Worm (Caenorhabditis elegans): Measurements from ENCODE around the gene F01G10.10.

F01G10.10 gene

ce11 chrIV:10216704-10217296 is 29.2 kb upstream of the F01G10.10 start:
- TF ChIP-seq snpc-4 (tag; optimal IDR thresholded peaks at IDR 0.05) = no peak
- no peak for TF ChIP-seq sptf-1 (tag; optimal IDR thresholded peaks at IDR 0.05)
- no peak for TF ChIP-seq ceh-39 (tag; optimal IDR thresholded peaks at IDR 0.05)
- no peak for TF ChIP-seq mab-5 (tag; optimal IDR thresholded peaks at IDR 0.05)
- TF ChIP-seq nhr-2 (tag; optimal IDR thresholded peaks at IDR 0.05) = no peak
- no peak for TF ChIP-seq zip-8 (tag; optimal IDR thresholded peaks at IDR 0.05)
- TF ChIP-seq lsy-2 (tag; optimal IDR thresholded peaks at IDR 0.05) = no peak
- no peak for TF ChIP-seq unc-120 (tag; optimal IDR thresholded peaks at IDR 0.05; ENCODE audit: poor library complexity, severe bottlenecking)
- TF ChIP-seq M03D4.4 (tag; optimal IDR thresholded peaks at IDR 0.05) = no peak
- TF ChIP-seq cnd-1 (tag; optimal IDR thresholded peaks at IDR 0.05) = no peak
- no peak for TF ChIP-seq elt-1 (tag; optimal IDR thresholded peaks at IDR 0.05; ENCODE audit: borderline replicate concordance, insufficient read depth)
- no peak for TF ChIP-seq unc-39 (tag; optimal IDR thresholded peaks at IDR 0.05)
- TF ChIP-seq flh-1 (GFP tag; optimal IDR thresholded peaks at IDR 0.05) = no peak
- TF ChIP-seq ceh-83 (GFP tag; optimal IDR thresholded peaks at IDR 0.05) = no peak
- TF ChIP-seq bed-3 (GFP tag; optimal IDR thresholded peaks at IDR 0.05) = no peak
- TF ChIP-seq ham-2 (GFP tag; optimal IDR thresholded peaks at IDR 0.05) = no peak
- TF ChIP-seq ceh-43 (GFP tag; optimal IDR thresholded peaks at IDR 0.05) = no peak

- TF ChIP-seq ces-1 (GFP tag; optimal IDR thresholded peaks at IDR 0.05) = no peak
- TF ChIP-seq mep-1 (tag; optimal IDR thresholded peaks at IDR 0.05) = no peak
- TF ChIP-seq hlh-1 (tag; optimal IDR thresholded peaks at IDR 0.05) = no peak
Measured at ce11 chrIV:10219208-10219607, 26.8 kb upstream of the F01G10.10 start, which contains the start of gene qns-1. qns-1 (minus strand) TSS chrIV:10219308.

- TF ChIP-seq bed-3 (GFP tag; optimal IDR thresholded peaks at IDR 0.05) = no peak
- TF ChIP-seq lin-13 (tag; optimal IDR thresholded peaks at IDR 0.05) = no peak
- no peak for TF ChIP-seq lsy-2 (tag; optimal IDR thresholded peaks at IDR 0.05)
- no peak for TF ChIP-seq ceh-39 (tag; optimal IDR thresholded peaks at IDR 0.05)
- no peak for TF ChIP-seq hlh-1 (tag; optimal IDR thresholded peaks at IDR 0.05)
- TF ChIP-seq unc-62 (GFP tag; optimal IDR thresholded peaks at IDR 0.05) = no peak
- TF ChIP-seq M03D4.4 (tag; optimal IDR thresholded peaks at IDR 0.05) = no peak
- TF ChIP-seq nhr-76 (tag; optimal IDR thresholded peaks at IDR 0.05) = no peak
- TF ChIP-seq unc-120 (tag; optimal IDR thresholded peaks at IDR 0.05; ENCODE audit: poor library complexity, severe bottlenecking) = no peak
Measured at ce11 chrIV:10221187-10221586, 24.8 kb upstream of the F01G10.10 start, which contains the start of gene tram-1. tram-1 (minus strand) TSS chrIV:10221287.

- TF ChIP-seq blmp-1 (tag; optimal IDR thresholded peaks at IDR 0.05) (no peak), unc-62 (GFP tag; optimal IDR thresholded peaks at IDR 0.05) (no peak), hlh-1 (tag; optimal IDR thresholded peaks at IDR 0.05) (peak; percentile 27), snpc-4 (tag; optimal IDR thresholded peaks at IDR 0.05) (no peak), ceh-43 (GFP tag; optimal IDR thresholded peaks at IDR 0.05) (no peak), unc-120 (tag; optimal IDR thresholded peaks at IDR 0.05; ENCODE audit: poor library complexity, severe bottlenecking) (no peak), sptf-1 (tag; optimal IDR thresholded peaks at IDR 0.05) (no peak), unc-39 (tag; optimal IDR thresholded peaks at IDR 0.05) (no peak), nhr-237 (tag; optimal IDR thresholded peaks at IDR 0.05) (no peak), M03D4.4 (tag; optimal IDR thresholded peaks at IDR 0.05) (no peak), sem-2 (GFP tag; optimal IDR thresholded peaks at IDR 0.05) (no peak), lin-32 (GFP tag; optimal IDR thresholded peaks at IDR 0.05) (no peak), cnd-1 (tag; optimal IDR thresholded peaks at IDR 0.05) (no peak), mep-1 (tag; optimal IDR thresholded peaks at IDR 0.05) (peak; percentile 30), mab-5 (tag; optimal IDR thresholded peaks at IDR 0.05) (no peak), pha-4 (tag; optimal IDR thresholded peaks at IDR 0.05) (no peak), drap-1 (GFP tag; optimal IDR thresholded peaks at IDR 0.05) (peak; percentile 11), ceh-39 (tag; optimal IDR thresholded peaks at IDR 0.05) (no peak), tbx-8 (GFP tag; optimal IDR thresholded peaks at IDR 0.05) (no peak), nhr-76 (tag; optimal IDR thresholded peaks at IDR 0.05) (no peak), lsy-2 (tag; optimal IDR thresholded peaks at IDR 0.05) (peak; percentile 92), elt-3 (tag; optimal IDR thresholded peaks at IDR 0.05) (no peak), ceh-83 (GFP tag; optimal IDR thresholded peaks at IDR 0.05) (no peak), ham-2 (GFP tag; optimal IDR thresholded peaks at IDR 0.05) (peak; percentile 94), lin-13 (tag; optimal IDR thresholded peaks at IDR 0.05) (no peak), ztf-11 (tag; optimal IDR thresholded peaks at IDR 0.05) (no peak), nhr-28 (tag; optimal IDR thresholded peaks at IDR 0.05) (no peak), nhr-2 (tag; optimal IDR thresholded peaks at IDR 0.05) (peak; percentile 12), bed-3 (GFP tag; optimal IDR thresholded peaks at IDR 0.05) (no peak), zip-8 (tag; optimal IDR thresholded peaks at IDR 0.05) (no peak), elt-1 (tag; optimal IDR thresholded peaks at IDR 0.05; ENCODE audit: borderline replicate concordance, insufficient read depth) (no peak), mls-2 (tag; optimal IDR thresholded peaks at IDR 0.05) (peak; percentile 77)
Measured at ce11 chrIV:10222122-10222589, 23.8 kb upstream of the F01G10.10 start, which contains the start of gene C24F3.2. C24F3.2 (plus strand) TSS chrIV:10222539.

All from whole organism, mixed stage, embryonic.